Fruit fly (Drosophila melanogaster): ENCODE results near the gene hzg.

Gene hzg

dm6 chr3L:16045831-16046336 is 41.3 kb upstream of the hzg start (continued):
- peak; percentile 89 for TF ChIP-seq CG7556 (GFP tag; optimal IDR thresholded peaks at IDR 0.05)
- TF ChIP-seq CG9876 (GFP tag; optimal IDR thresholded peaks at IDR 0.05), result peak; percentile 66
- TF ChIP-seq ATbp (GFP tag; optimal IDR thresholded peaks at IDR 0.05), result peak; percentile 89
- peak; percentile 87 for TF ChIP-seq Ada2b (GFP tag; IDR thresholded peaks at IDR 0.05)
- no peak for TF ChIP-seq CG13287 (GFP tag; IDR thresholded peaks at IDR 0.05; ENCODE audit: partially characterized antibody)
- TF ChIP-seq CG2889 (GFP tag; IDR thresholded peaks at IDR 0.05), result peak; percentile 75; the same call in 2 of the 3 replicates
- peak; percentile 78 for TF ChIP-seq D19B (GFP tag; optimal IDR thresholded peaks at IDR 0.05)
- peak; percentile 80 for TF ChIP-seq CG5180 (GFP tag; optimal IDR thresholded peaks at IDR 0.05)
- peak; percentile 82 for TF ChIP-seq Aef1 (GFP tag; IDR thresholded peaks at IDR 0.05)
- peak; percentile 96 for TF ChIP-seq CG18599 (GFP tag; optimal IDR thresholded peaks at IDR 0.05)
- TF ChIP-seq lov (optimal IDR thresholded peaks at IDR 0.05), result no peak
- TF ChIP-seq lov (GFP tag; IDR thresholded peaks at IDR 0.05), result peak; percentile 89
- TF ChIP-seq inv (GFP tag; IDR thresholded peaks at IDR 0.05; ENCODE audit: partially characterized antibody), result no peak
- peak; percentile 60 for TF ChIP-seq ac (GFP tag; optimal IDR thresholded peaks at IDR 0.05)
- TF ChIP-seq CG9609 (GFP tag; optimal IDR thresholded peaks at IDR 0.05), result peak; percentile 83
- TF ChIP-seq CG15696 (tag; optimal IDR thresholded peaks at IDR 0.05), result peak; percentile 92
- TF ChIP-seq CG15514 (GFP tag; optimal IDR thresholded peaks at IDR 0.05), result peak; percentile 81
- TF ChIP-seq H2.0 (GFP tag; IDR thresholded peaks at IDR 0.05), result peak; percentile 86
- TF ChIP-seq schlank (tag; optimal IDR thresholded peaks at IDR 0.05), result peak; percentile 88
- TF ChIP-seq maf-S (GFP tag; optimal IDR thresholded peaks at IDR 0.05), result peak; percentile 91
- TF ChIP-seq CG31388 (GFP tag; optimal IDR thresholded peaks at IDR 0.05), result peak; percentile 52
- TF ChIP-seq CG14860 (GFP tag; IDR thresholded peaks at IDR 0.05; ENCODE audit: partially characterized antibody), result no peak
- TF ChIP-seq Antp (GFP tag; optimal IDR thresholded peaks at IDR 0.05), result peak; percentile 72
- peak; percentile 91 for TF ChIP-seq CG10209 (GFP tag; optimal IDR thresholded peaks at IDR 0.05)
- TF ChIP-seq wor (GFP tag; IDR thresholded peaks at IDR 0.05), result peak; percentile 84
- TF ChIP-seq ftz-f1 (GFP tag; optimal IDR thresholded peaks at IDR 0.05), result no peak
- TF ChIP-seq Sry-δ (GFP tag; optimal IDR thresholded peaks at IDR 0.05), result peak; percentile 53
- TF ChIP-seq gcm2 (GFP tag; optimal IDR thresholded peaks at IDR 0.05), result peak; percentile 92
- peak; percentile 88 for TF ChIP-seq bcd (GFP tag; optimal IDR thresholded peaks at IDR 0.05)
- TF ChIP-seq slbo (GFP tag; IDR thresholded peaks at IDR 0.05), result peak; percentile 86
- TF ChIP-seq CG17568 (GFP tag; optimal IDR thresholded peaks at IDR 0.05), result peak; percentile 92
- TF ChIP-seq wdn (GFP tag; IDR thresholded peaks at IDR 0.05), result peak; percentile 86
- peak; percentile 38 for TF ChIP-seq Elba2 (GFP tag; optimal IDR thresholded peaks at IDR 0.05)
- peak; percentile 78 to 96 for TF ChIP-seq bsh (GFP tag; optimal IDR thresholded peaks at IDR 0.05)
- no peak for TF ChIP-seq Lpt (GFP tag; optimal IDR thresholded peaks at IDR 0.05)
- peak; percentile 92 for TF ChIP-seq tgo (GFP tag; IDR thresholded peaks at IDR 0.05)
- TF ChIP-seq otp (GFP tag; IDR thresholded peaks at IDR 0.05), result peak; percentile 85
- peak; percentile 94 for TF ChIP-seq CG17385 (GFP tag; optimal IDR thresholded peaks at IDR 0.05)
- peak; percentile 74 for TF ChIP-seq NFAT (GFP tag; IDR thresholded peaks at IDR 0.05)
- peak; percentile 77 for TF ChIP-seq CG11398 (GFP tag; optimal IDR thresholded peaks at IDR 0.05)
- TF ChIP-seq CG10267 (tag; optimal IDR thresholded peaks at IDR 0.05), result peak; percentile 90
- peak in 1 of 2 experiments; percentile 44 for TF ChIP-seq crp (GFP tag; optimal IDR thresholded peaks at IDR 0.05)
- TF ChIP-seq sisA (GFP tag; IDR thresholded peaks at IDR 0.05), result peak; percentile 80
- peak; percentile 89 for TF ChIP-seq CG1603 (tag; optimal IDR thresholded peaks at IDR 0.05)
- peak; percentile 84 for TF ChIP-seq Bdp1 (GFP tag; optimal IDR thresholded peaks at IDR 0.05)
- peak; percentile 86 for TF ChIP-seq CG11093 (GFP tag; IDR thresholded peaks at IDR 0.05)
- peak; percentile 93 for TF ChIP-seq Blimp-1 (GFP tag; optimal IDR thresholded peaks at IDR 0.05)
- TF ChIP-seq Hmx (GFP tag; optimal IDR thresholded peaks at IDR 0.05), result peak; percentile 83
- TF ChIP-seq CG13296 (GFP tag; optimal IDR thresholded peaks at IDR 0.05), result peak; percentile 96
- TF ChIP-seq ap (GFP tag; IDR thresholded peaks at IDR 0.05), result peak; percentile 88
